Worm (Caenorhabditis elegans): ENCODE measurements around the gene lron-1.

DNA sequence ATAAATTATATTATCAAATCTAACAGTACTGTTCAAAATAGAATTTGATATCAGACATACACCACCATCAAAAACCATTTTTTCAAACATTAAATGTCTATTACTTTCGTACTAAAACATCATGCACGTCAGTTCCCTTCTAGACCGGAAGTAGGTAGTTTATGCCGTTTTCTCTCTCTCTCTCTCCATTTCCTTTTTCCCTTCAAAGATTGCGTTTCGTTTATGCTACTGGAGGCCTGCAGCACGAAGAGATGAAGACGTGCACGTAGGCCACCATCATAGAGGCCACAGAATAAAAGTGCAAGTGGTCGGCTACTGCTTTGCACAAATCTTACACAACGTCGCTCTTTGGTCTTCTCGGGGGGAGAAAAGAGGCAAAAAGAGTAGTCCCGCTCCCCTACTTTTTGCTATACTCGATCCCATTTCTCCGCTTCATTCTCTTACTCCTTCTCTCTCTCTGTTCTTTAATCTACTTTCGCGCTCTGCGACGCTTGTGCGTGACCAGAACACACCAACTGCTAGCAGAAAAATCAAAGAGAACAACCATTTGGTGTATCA is 11.0 kb upstream of the lron-1 start:
- no peak for TF ChIP-seq nhr-237 (tag; optimal IDR thresholded peaks at IDR 0.05)
- TF ChIP-seq pha-4 (tag; optimal IDR thresholded peaks at IDR 0.05), result peak; percentile 70
- no peak for TF ChIP-seq snpc-4 (tag; optimal IDR thresholded peaks at IDR 0.05)

All from whole organism, L3 larva.